Fruit fly (Drosophila melanogaster) whole organism, prepupa: ENCODE data around the gene Acp29AB.
A peak's percentile ranks its signal among the peaks of the same experiment; 100 is the strongest.

Experiments used
- Blimp-1 ChIP-seq: fragments of 200-800 bp; sonication (Bioruptor generic); optimal IDR thresholded peaks from 3 replicates; lab custom pipeline; 2017; ENCODE audit warnings: missing biosample characterization, missing genetic modification characterization, mild to moderate bottlenecking, moderate library complexity, missing genetic modification reagents
- CG10631 ChIP-seq: fragments of 200-800 bp; sonication (Bioruptor generic); optimal IDR thresholded peaks from 2 replicates; lab custom pipeline; 2016; ENCODE audit warnings: missing biosample characterization, missing genetic modification characterization
- CG10669 ChIP-seq: fragments of 200-800 bp; sonication (Bioruptor generic); optimal IDR thresholded peaks from 3 replicates; lab custom pipeline; 2018; ENCODE audit warnings: missing biosample characterization, mild to moderate bottlenecking, missing genetic modification characterization, moderate library complexity
- CG11902 ChIP-seq: fragments of 200-800 bp; sonication (Bioruptor generic); optimal IDR thresholded peaks from 3 replicates; lab custom pipeline; 2016; ENCODE audit warnings: missing biosample characterization, missing genetic modification characterization
- CG16779 ChIP-seq: fragments of 200-800 bp; sonication (Bioruptor generic); optimal IDR thresholded peaks from 3 replicates; lab custom pipeline; 2017; ENCODE audit warnings: missing biosample characterization, mild to moderate bottlenecking, missing genetic modification characterization
- CG3032 ChIP-seq: fragments of 200-800 bp; optimal IDR thresholded peaks from 2 replicates; lab custom pipeline; 2019; ENCODE audit warnings: missing biosample characterization, mild to moderate bottlenecking, missing genetic modification characterization, moderate library complexity
- CG31627 ChIP-seq: fragments of 200-800 bp; sonication (Bioruptor generic); optimal IDR thresholded peaks from 3 replicates; lab custom pipeline; 2016; ENCODE audit warnings: missing biosample characterization, missing genetic modification characterization
- CG3919 ChIP-seq: fragments of 200-800 bp; sonication (Bioruptor generic); optimal IDR thresholded peaks from 3 replicates; lab custom pipeline; 2016; ENCODE audit warnings: missing biosample characterization, missing genetic modification characterization
- CG6163 ChIP-seq: fragments of 200-800 bp; sonication (Bioruptor generic); IDR thresholded peaks from 3 replicates; pipeline ENCODE4 v1.3.6; 2022; ENCODE audit warnings: missing biosample characterization, missing genetic modification characterization
- CG6276 ChIP-seq: fragments of 200-800 bp; sonication (Bioruptor generic); optimal IDR thresholded peaks from 2 replicates; lab custom pipeline; 2017; ENCODE audit warnings: missing biosample characterization, mild to moderate bottlenecking, missing genetic modification characterization
- CG6808 ChIP-seq: fragments of 200-800 bp; sonication (Bioruptor generic); optimal IDR thresholded peaks from 3 replicates; lab custom pipeline; 2017; ENCODE audit warnings: missing biosample characterization, missing genetic modification characterization, mild to moderate bottlenecking, moderate library complexity, missing genetic modification reagents
- CG6854 ChIP-seq: fragments of 200-800 bp; sonication (Bioruptor generic); optimal IDR thresholded peaks from 2 replicates; lab custom pipeline; 2017; ENCODE audit warnings: missing biosample characterization, mild to moderate bottlenecking, missing genetic modification characterization
- CG8119 ChIP-seq: fragments of 200-800 bp; sonication (Bioruptor generic); IDR thresholded peaks from 3 replicates; pipeline ENCODE4 v1.3.6; 2022; ENCODE audit warnings: missing biosample characterization, missing genetic modification characterization
- CG9139 ChIP-seq: fragments of 200-800 bp; sonication (Bioruptor generic); optimal IDR thresholded peaks from 3 replicates; lab custom pipeline; 2017; ENCODE audit warnings: missing biosample characterization, mild to moderate bottlenecking, missing genetic modification characterization
- Eip75B ChIP-seq: fragments of 200-800 bp; sonication (Bioruptor generic); optimal IDR thresholded peaks from 3 replicates; lab custom pipeline; 2016; ENCODE audit warnings: missing biosample characterization, missing genetic modification characterization
- Eip78C ChIP-seq: fragments of 200-800 bp; sonication (Bioruptor generic); peaks from one replicate; lab custom pipeline; 2016; ENCODE audit warnings: missing biosample characterization, missing genetic modification characterization
- Eip93F ChIP-seq: fragments of 200-800 bp; sonication (Bioruptor generic); optimal IDR thresholded peaks from 2 replicates; lab custom pipeline; 2016; ENCODE audit warnings: missing biosample characterization, mild to moderate bottlenecking, missing genetic modification characterization
- Ets21C ChIP-seq: fragments of 200-800 bp; sonication (Bioruptor generic); optimal IDR thresholded peaks from 3 replicates; lab custom pipeline; 2016; ENCODE audit warnings: missing biosample characterization, missing genetic modification characterization
- Ets96B ChIP-seq: fragments of 200-800 bp; optimal IDR thresholded peaks from 2 replicates; lab custom pipeline; 2019; ENCODE audit warnings: missing biosample characterization, mild to moderate bottlenecking, missing genetic modification characterization, moderate library complexity
- Hr38 ChIP-seq: sonication (Bioruptor generic); optimal IDR thresholded peaks from 2 replicates; lab custom pipeline; 2016; ENCODE audit warnings: missing biosample characterization, missing genetic modification characterization
- Hr39 ChIP-seq: fragments of 200-800 bp; sonication (Bioruptor generic); optimal IDR thresholded peaks from 2 replicates; lab custom pipeline; 2016; ENCODE audit warnings: missing biosample characterization, missing genetic modification characterization
- Hr4 ChIP-seq: fragments of 200-800 bp; sonication (Bioruptor generic); optimal IDR thresholded peaks from 3 replicates; lab custom pipeline; 2016; ENCODE audit warnings: missing biosample characterization, missing genetic modification characterization
- Lpt ChIP-seq: fragments of 200-800 bp; sonication (Bioruptor generic); optimal IDR thresholded peaks from 3 replicates; lab custom pipeline; 2016; ENCODE audit warnings: missing biosample characterization, missing genetic modification characterization
- Met ChIP-seq: fragments of 200-800 bp; sonication (Bioruptor generic); optimal IDR thresholded peaks from 3 replicates; lab custom pipeline; 2016; ENCODE audit warnings: missing biosample characterization, missing genetic modification characterization
- OdsH ChIP-seq: fragments of 200-800 bp; sonication (Bioruptor generic); optimal IDR thresholded peaks from 3 replicates; lab custom pipeline; 2016; ENCODE audit warnings: missing biosample characterization, missing genetic modification characterization
- Smox ChIP-seq: fragments of 200-800 bp; sonication (Bioruptor generic); optimal IDR thresholded peaks from 3 replicates; lab custom pipeline; 2016; ENCODE audit warnings: missing biosample characterization, missing genetic modification characterization
- Sox102F ChIP-seq: fragments of 200-800 bp; sonication (Bioruptor generic); optimal IDR thresholded peaks from 2 replicates; lab custom pipeline; 2016; ENCODE audit warnings: missing biosample characterization, mild to moderate bottlenecking, missing genetic modification characterization
- achi ChIP-seq: fragments of 200-800 bp; sonication (Bioruptor generic); optimal IDR thresholded peaks from 3 replicates; lab custom pipeline; 2016; ENCODE audit warnings: missing biosample characterization, missing genetic modification characterization
- acj6 ChIP-seq: fragments of 200-800 bp; sonication (Bioruptor generic); optimal IDR thresholded peaks from 3 replicates; lab custom pipeline; 2016; ENCODE audit warnings: missing biosample characterization, missing genetic modification characterization
- cyc ChIP-seq: fragments of 200-800 bp; sonication (Bioruptor generic); optimal IDR thresholded peaks from 3 replicates; lab custom pipeline; 2016; ENCODE audit warnings: missing biosample characterization, missing genetic modification characterization
- dac ChIP-seq: fragments of 200-800 bp; sonication (Bioruptor generic); optimal IDR thresholded peaks from 2 replicates; lab custom pipeline; 2017; ENCODE audit warnings: missing biosample characterization, mild to moderate bottlenecking, missing genetic modification characterization
- dsx ChIP-seq: fragments of 200-800 bp; optimal IDR thresholded peaks from 3 replicates; lab custom pipeline; 2019; ENCODE audit warnings: missing biosample characterization, mild to moderate bottlenecking, missing genetic modification characterization, moderate library complexity; ENCODE audit not compliant: poor library complexity, severe bottlenecking
- eg ChIP-seq: fragments of 200-800 bp; sonication (Bioruptor generic); IDR thresholded peaks from 3 replicates; pipeline ENCODE4 v1.3.6; 2022; ENCODE audit warnings: missing biosample characterization, missing genetic modification characterization
- esn ChIP-seq: fragments of 200-800 bp; sonication (Bioruptor generic); optimal IDR thresholded peaks from 2 replicates; lab custom pipeline; 2016; ENCODE audit warnings: missing biosample characterization, mild to moderate bottlenecking, missing genetic modification characterization, moderate library complexity
- fd59A ChIP-seq: fragments of 200-800 bp; sonication (Bioruptor generic); optimal IDR thresholded peaks from 2 replicates; lab custom pipeline; 2017; ENCODE audit warnings: missing biosample characterization, mild to moderate bottlenecking, missing genetic modification characterization, missing genetic modification reagents
- fd85E ChIP-seq: fragments of 200-800 bp; sonication (Bioruptor generic); optimal IDR thresholded peaks from 3 replicates; lab custom pipeline; 2016; ENCODE audit warnings: missing biosample characterization, missing genetic modification characterization
- fkh ChIP-seq: fragments of 200-800 bp; sonication (Bioruptor generic); optimal IDR thresholded peaks from 3 replicates; lab custom pipeline; 2017; ENCODE audit warnings: missing biosample characterization, mild to moderate bottlenecking, missing genetic modification characterization, moderate library complexity
- lz ChIP-seq: fragments of 200-800 bp; sonication (Bioruptor generic); optimal IDR thresholded peaks from 3 replicates; lab custom pipeline; 2016; ENCODE audit warnings: missing biosample characterization, missing genetic modification characterization
- pdm3 ChIP-seq: fragments of 200-800 bp; sonication (Bioruptor generic); optimal IDR thresholded peaks from 3 replicates; lab custom pipeline; 2016; ENCODE audit warnings: missing biosample characterization, missing genetic modification characterization
- salr ChIP-seq, 2 experiments: fragments of 200-800 bp; sonication (Bioruptor generic); optimal IDR thresholded peaks; 3 replicates each; lab custom pipeline; 2016 to 2018; ENCODE audit warnings: missing biosample characterization in 2 of 2, missing genetic modification characterization in 2 of 2, mild to moderate bottlenecking in 1 of 2
- ss ChIP-seq, 2 experiments: fragments of 200-800 bp; sonication (Bioruptor generic); optimal IDR thresholded peaks; 2 replicates in 1 of 2; 3 replicates in 1 of 2; lab custom pipeline; 2017 to 2018; ENCODE audit warnings: mild to moderate bottlenecking in 2 of 2, missing biosample characterization in 2 of 2, missing genetic modification characterization in 2 of 2, moderate library complexity in 1 of 2
- svp ChIP-seq: fragments of 200-800 bp; sonication (Bioruptor generic); peaks from one replicate; lab custom pipeline; 2016; ENCODE audit warnings: missing biosample characterization, missing genetic modification characterization
- topi ChIP-seq: fragments of 200-800 bp; sonication (Bioruptor generic); optimal IDR thresholded peaks from 3 replicates; lab custom pipeline; 2016; ENCODE audit warnings: missing biosample characterization, missing genetic modification characterization
- vri ChIP-seq: fragments of 200-800 bp; sonication (Bioruptor generic); optimal IDR thresholded peaks from 3 replicates; lab custom pipeline; 2016; ENCODE audit warnings: missing biosample characterization, mild to moderate bottlenecking, missing genetic modification characterization

The Acp29AB gene

dm6 chr2L:8370364-8371326 is 22.4 kb downstream of the Acp29AB start, which contains the start of gene CG17292 (continued):
- TF ChIP-seq achi (peak; percentile 35), CG6276 (GFP tag; lab: Kevin White, UChicago) (peak; percentile 16), Hr38 (GFP tag; lab: Kevin White, UChicago) (no peak)
- TF ChIP-seq, all 60 proteins: peak for 15

- TF ChIP-seq Hr39 (GFP tag; lab: Kevin White, UChicago) = peak; percentile 48
- peak; percentile 19 for TF ChIP-seq CG10669 (GFP tag; lab: Kevin White, UChicago)
- peak; percentile 15 for TF ChIP-seq acj6 (GFP tag; lab: Kevin White, UChicago)
- TF ChIP-seq Ets21C = peak; percentile 50
- TF ChIP-seq Eip78C (GFP tag; lab: Kevin White, UChicago) = peak; percentile 77
- TF ChIP-seq Sox102F (GFP tag; lab: Kevin White, UChicago) = peak; percentile 42
- peak; percentile 36 for TF ChIP-seq OdsH (GFP tag; lab: Kevin White, UChicago)
- no peak for TF ChIP-seq CG3919 (GFP tag; lab: Kevin White, UChicago)
- no peak for TF ChIP-seq CG8119
- TF ChIP-seq CG6808 (GFP tag; lab: Kevin White, UChicago) = no peak
- no peak for TF ChIP-seq fd85E (GFP tag; lab: Kevin White, UChicago)
- peak; percentile 40 for TF ChIP-seq Met (GFP tag; lab: Kevin White, UChicago)
- TF ChIP-seq Hr38 (GFP tag; lab: Kevin White, UChicago) = no peak
- TF ChIP-seq pdm3 (GFP tag; lab: Kevin White, UChicago) = peak; percentile 46
- TF ChIP-seq svp (GFP tag; lab: Kevin White, UChicago) = peak; percentile 82
- TF ChIP-seq CG10631 (GFP tag; lab: Kevin White, UChicago) = peak; percentile 45
- TF ChIP-seq Smox (GFP tag; lab: Kevin White, UChicago) = peak; percentile 58
- peak; percentile 12 for TF ChIP-seq Ets96B (tag; lab: Kevin White, UChicago)
- peak; percentile 10 for TF ChIP-seq cyc
- peak; percentile 31 for TF ChIP-seq Eip75B (GFP tag; lab: Kevin White, UChicago)
- TF ChIP-seq CG31627 = peak; percentile 42
- peak; percentile 75 for TF ChIP-seq fkh (GFP tag; lab: Kevin White, UChicago)
- no peak for TF ChIP-seq CG6276 (GFP tag; lab: Kevin White, UChicago)
- TF ChIP-seq Lpt (GFP tag; lab: Kevin White, UChicago) = no peak
- TF ChIP-seq fd59A (GFP tag; lab: Kevin White, UChicago) = no peak
- TF ChIP-seq CG6163 (GFP tag; lab: Robert Waterston, UW) = 0 out of 3 replicates have a peak, but pooled peaks have one; percentile 6
- peak; percentile 54 for TF ChIP-seq esn (GFP tag; lab: Kevin White, UChicago)
- TF ChIP-seq CG11902 (GFP tag; lab: Kevin White, UChicago) = peak; percentile 38
- no peak for TF ChIP-seq Blimp-1 (GFP tag; lab: Kevin White, UChicago)
- peak; percentile 12 for TF ChIP-seq CG3032 (tag; lab: Kevin White, UChicago)
- TF ChIP-seq CG9139 (GFP tag; lab: Kevin White, UChicago) = no peak
- no peak for TF ChIP-seq dsx (GFP tag; lab: Kevin White, UChicago)
- no peak for TF ChIP-seq CG6854 (GFP tag; lab: Kevin White, UChicago)
- TF ChIP-seq Eip93F (GFP tag; lab: Kevin White, UChicago) = no peak
- TF ChIP-seq vri (GFP tag; lab: Kevin White, UChicago) = peak; percentile 27
- no peak for TF ChIP-seq dac (GFP tag; lab: Kevin White, UChicago)
- TF ChIP-seq achi = peak; percentile 92
- peak; percentile 39 for TF ChIP-seq topi (GFP tag; lab: Kevin White, UChicago)
- TF ChIP-seq lz (GFP tag; lab: Kevin White, UChicago) = peak; percentile 55
- TF ChIP-seq ss (GFP tag; optimal IDR thresholded peaks at IDR 0.05; lab: Kevin White, UChicago) = peak in 1 of 2 experiments; percentile 48
- no peak for TF ChIP-seq salr (GFP tag; optimal IDR thresholded peaks at IDR 0.05; lab: Kevin White, UChicago)
- TF ChIP-seq Hr4 = peak; percentile 44
- TF ChIP-seq eg = no peak
- TF ChIP-seq CG16779 (tag; lab: Kevin White, UChicago) = no peak
Measured at dm6 chr2L:8365701-8366643, 27.1 kb downstream of the Acp29AB start, which contains the start of gene Pp2A-29B. Gene Pp2A-29B, plus strand, starts transcription at chr2L:8366038.
